Worm (Caenorhabditis elegans): ENCODE data around the gene R13A5.11.

DNA sequence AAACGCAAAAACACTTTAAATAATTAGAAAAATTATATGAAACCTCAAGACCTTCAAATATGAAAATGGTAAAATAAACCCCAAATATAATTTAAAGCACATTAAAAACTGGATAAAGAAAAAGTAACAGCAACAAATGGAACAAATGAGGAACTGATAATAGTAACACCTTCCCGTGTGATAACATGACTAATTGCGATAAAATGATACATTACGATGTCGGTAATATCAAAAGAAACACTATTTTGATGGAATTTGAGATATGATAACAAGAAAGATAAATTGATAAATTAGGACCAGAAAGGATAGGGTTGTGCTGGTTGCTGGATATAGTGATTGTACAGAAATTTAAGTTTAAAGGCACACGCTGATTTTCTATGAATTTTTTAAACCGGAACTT lies 51.1 kb downstream of the R13A5.11 start:
- TF ChIP-seq nhr-237 (tag; optimal IDR thresholded peaks at IDR 0.05) (no peak), tbx-2 (tag; optimal IDR thresholded peaks at IDR 0.05) (no peak), nhr-28 (tag; optimal IDR thresholded peaks at IDR 0.05) (no peak), fos-1 (tag; optimal IDR thresholded peaks at IDR 0.05) (no peak), nhr-23 (tag; optimal IDR thresholded peaks at IDR 0.05) (no peak), ceh-82 (tag; optimal IDR thresholded peaks at IDR 0.05) (no peak), skn-1 (tag; optimal IDR thresholded peaks at IDR 0.05) (no peak), ztf-11 (tag; optimal IDR thresholded peaks at IDR 0.05) (no peak), elt-2 (tag; optimal IDR thresholded peaks at IDR 0.05) (no peak), fkh-2 (tag; optimal IDR thresholded peaks at IDR 0.05) (no peak)
